Worm (Caenorhabditis elegans) whole organism, L4/young adult: Measurements from ENCODE around the gene K12H4.7.

ENCODE experiments used
- W03F9.2 ChIP-seq: fragments of 150-350 bp; optimal IDR thresholded peaks from 2 replicates; lab custom pipeline; 2014; ENCODE audit warnings: missing biosample characterization, missing genetic modification characterization
- him-1 ChIP-seq: sonication (generic microtip); optimal IDR thresholded peaks from 2 replicates; lab custom pipeline; 2016; ENCODE audit warnings: missing genotype, missing genetic modification reagents, missing genetic modification characterization, missing compliant biosample characterization

DNA sequence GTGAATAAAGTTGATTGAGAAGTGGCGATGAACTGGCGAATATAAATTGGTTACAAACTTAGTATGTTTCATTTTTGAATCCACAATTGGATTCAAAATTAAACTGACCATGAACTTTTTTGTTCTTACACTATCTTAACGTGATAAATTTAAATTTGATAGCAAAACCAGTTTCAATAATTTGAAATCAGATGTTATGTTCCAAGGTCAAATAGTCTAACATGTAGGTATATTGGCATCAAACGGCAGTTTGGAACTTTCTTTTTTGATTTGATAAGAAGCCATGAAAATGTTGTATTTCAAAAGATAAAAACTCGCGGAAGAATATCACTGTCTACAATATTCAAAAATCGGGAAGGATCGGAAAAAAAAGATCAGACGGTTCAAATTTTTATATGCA, 14.8 kb downstream of the K12H4.7 start:
- no peak for TF ChIP-seq W03F9.2
- no peak for TF ChIP-seq him-1 (tag; lab: Kevin White, UChicago)
